Worm (Caenorhabditis elegans) whole organism, young adult: Measurements from ENCODE around the gene pfn-3.
A peak's percentile ranks its signal among the peaks of the same experiment; 100 is the strongest.

Source experiments
- B0019.2 ChIP-seq: fragments of 200-800 bp; sonication (Bioruptor generic); conservative IDR thresholded peaks from 2 replicates; pipeline ENCODE4 v1.3.6; 2022; ENCODE audit warnings: missing genetic modification reagents, missing genetic modification characterization, missing compliant biosample characterization
- B0035.1 ChIP-seq: sonication (generic microtip); optimal IDR thresholded peaks from 2 replicates; lab custom pipeline; 2016; ENCODE audit warnings: missing genetic modification characterization, mild to moderate bottlenecking, missing compliant biosample characterization, missing genotype, missing genetic modification reagents
- D2030.7 ChIP-seq: fragments of 200-800 bp; sonication (Bioruptor generic); IDR thresholded peaks from 2 replicates; pipeline ENCODE4 v1.3.6; 2022; ENCODE audit warnings: missing genetic modification reagents, missing genetic modification characterization, missing compliant biosample characterization
- F23B12.7 ChIP-seq: sonication (generic microtip); optimal IDR thresholded peaks from 2 replicates; lab custom pipeline; 2017; ENCODE audit warnings: missing genetic modification characterization, mild to moderate bottlenecking, missing compliant biosample characterization, antibody characterized with exemption, moderate library complexity; ENCODE audit not compliant: insufficient read depth
- F37B4.10 ChIP-seq: fragments of 200-800 bp; sonication (Bioruptor generic); IDR thresholded peaks from 2 replicates; pipeline ENCODE4 v1.3.6; 2022; ENCODE audit warnings: missing genetic modification characterization, missing compliant biosample characterization
- F49E8.2 ChIP-seq: sonication (generic microtip); optimal IDR thresholded peaks from 3 replicates; lab custom pipeline; 2017; ENCODE audit warnings: missing genetic modification characterization, mild to moderate bottlenecking, missing compliant biosample characterization, antibody characterized with exemption, moderate library complexity; ENCODE audit not compliant: insufficient read depth
- F52B5.7 ChIP-seq: sonication (generic microtip); optimal IDR thresholded peaks from 2 replicates; lab custom pipeline; 2016; ENCODE audit warnings: mild to moderate bottlenecking, missing genetic modification characterization, missing compliant biosample characterization
- F55B11.4 ChIP-seq: sonication (generic microtip); optimal IDR thresholded peaks from 2 replicates; lab custom pipeline; 2016; ENCODE audit warnings: missing compliant biosample characterization, missing genetic modification characterization, borderline replicate concordance; ENCODE audit not compliant: insufficient read depth
- F57A8.1 ChIP-seq: fragments of 200-800 bp; sonication (Bioruptor generic); optimal IDR thresholded peaks from 2 replicates; lab custom pipeline; 2018; ENCODE audit warnings: mild to moderate bottlenecking, missing genetic modification characterization, moderate library complexity, missing compliant biosample characterization
- F57C9.4 ChIP-seq: sonication (generic microtip); optimal IDR thresholded peaks from 2 replicates; lab custom pipeline; 2017; ENCODE audit warnings: mild to moderate bottlenecking, missing genetic modification characterization, missing compliant biosample characterization
- T07F8.4 ChIP-seq: sonication (generic microtip); optimal IDR thresholded peaks from 2 replicates; lab custom pipeline; 2016; ENCODE audit warnings: mild to moderate bottlenecking, missing genetic modification characterization, moderate library complexity, missing compliant biosample characterization
- Y67H2A.10 ChIP-seq: fragments of 200-800 bp; sonication (Bioruptor generic); conservative IDR thresholded peaks from 2 replicates; pipeline ENCODE4 v1.3.6; 2022; ENCODE audit warnings: missing genetic modification reagents, missing genetic modification characterization, missing compliant biosample characterization
- ama-1 ChIP-seq, 3 experiments: fragments of 150-350 bp in 1 of 3; sonication (generic microtip) in 2 of 3; optimal IDR thresholded peaks; 2 replicates each; lab custom pipeline; 2014 to 2018; ENCODE audit warnings: missing biosample characterization in 2 of 3, missing genetic modification characterization in 2 of 3, missing genetic modification reagents in 2 of 3
- ceh-27 ChIP-seq: fragments of 200-800 bp; sonication (Bioruptor generic); optimal IDR thresholded peaks from 2 replicates; lab custom pipeline; 2018; ENCODE audit warnings: mild to moderate bottlenecking, missing genetic modification characterization, moderate library complexity, missing compliant biosample characterization
- ceh-79 ChIP-seq: sonication (generic microtip); optimal IDR thresholded peaks from 2 replicates; lab custom pipeline; 2017; ENCODE audit warnings: mild to moderate bottlenecking, missing genetic modification characterization, missing compliant biosample characterization
- chd-7 ChIP-seq: sonication (generic microtip); optimal IDR thresholded peaks from 2 replicates; lab custom pipeline; 2016; ENCODE audit warnings: mild to moderate bottlenecking, missing genetic modification characterization, moderate library complexity, missing compliant biosample characterization
- die-1 ChIP-seq: sonication (generic microtip); optimal IDR thresholded peaks from 2 replicates; lab custom pipeline; 2016; ENCODE audit warnings: missing genotype, mild to moderate bottlenecking, missing genetic modification characterization, missing compliant biosample characterization
- efl-1 ChIP-seq: fragments of 150-350 bp; optimal IDR thresholded peaks from 2 replicates; lab custom pipeline; 2014; ENCODE audit warnings: missing biosample characterization, missing genetic modification reagents, missing genetic modification characterization
- ets-4 ChIP-seq: fragments of 200-800 bp; sonication (Bioruptor generic); optimal IDR thresholded peaks from 2 replicates; lab custom pipeline; 2018; ENCODE audit warnings: mild to moderate bottlenecking, missing genetic modification characterization, missing compliant biosample characterization
- hlh-12 ChIP-seq: sonication (generic microtip); optimal IDR thresholded peaks from 2 replicates; lab custom pipeline; 2016; ENCODE audit warnings: missing genetic modification characterization, missing compliant biosample characterization
- hmg-20 ChIP-seq: fragments of 200-800 bp; sonication (Bioruptor generic); IDR thresholded peaks from 2 replicates; pipeline ENCODE4 v1.3.6; 2022; ENCODE audit warnings: missing genetic modification reagents, missing genetic modification characterization, missing compliant biosample characterization
- lin-26 ChIP-seq: fragments of 200-800 bp; sonication (Bioruptor generic); IDR thresholded peaks from 2 replicates; pipeline ENCODE4 v1.3.6; 2022; ENCODE audit warnings: missing genetic modification reagents, missing genetic modification characterization, missing compliant biosample characterization
- madf-10 ChIP-seq: sonication (generic microtip); optimal IDR thresholded peaks from 2 replicates; lab custom pipeline; 2016; ENCODE audit warnings: mild to moderate bottlenecking, missing genetic modification characterization, missing compliant biosample characterization
- madf-3 ChIP-seq: fragments of 200-800 bp; sonication (Bioruptor generic); IDR thresholded peaks from 2 replicates; pipeline ENCODE4 v1.3.6; 2022; ENCODE audit warnings: missing genetic modification reagents, missing genetic modification characterization, missing compliant biosample characterization
- mcd-1 ChIP-seq: fragments of 200-800 bp; sonication (Bioruptor generic); IDR thresholded peaks from 2 replicates; pipeline ENCODE4 v1.3.6; 2022; ENCODE audit warnings: missing genetic modification reagents, missing genetic modification characterization, missing compliant biosample characterization
- mes-4 ChIP-seq: sonication (generic microtip); optimal IDR thresholded peaks from 2 replicates; lab custom pipeline; 2016; ENCODE audit warnings: missing genotype, missing genetic modification characterization, missing compliant biosample characterization
- mxl-1 ChIP-seq: sonication (generic microtip); optimal IDR thresholded peaks from 2 replicates; lab custom pipeline; 2016; ENCODE audit warnings: missing genetic modification characterization, missing compliant biosample characterization
- nfya-1 ChIP-seq: sonication (generic microtip); optimal IDR thresholded peaks from 2 replicates; lab custom pipeline; 2017; ENCODE audit warnings: antibody characterized with exemption, missing compliant biosample characterization, missing genetic modification characterization, borderline replicate concordance; ENCODE audit not compliant: insufficient read depth
- nfya-2 ChIP-seq: fragments of 200-800 bp; sonication (Bioruptor generic); IDR thresholded peaks from 2 replicates; pipeline ENCODE4 v1.3.6; 2022; ENCODE audit warnings: missing genetic modification reagents, missing genetic modification characterization, missing compliant biosample characterization
- nfyb-1 ChIP-seq: fragments of 200-800 bp; sonication (Bioruptor generic); IDR thresholded peaks from 2 replicates; pipeline ENCODE4 v1.3.6; 2022; ENCODE audit warnings: missing genetic modification reagents, missing genetic modification characterization, missing compliant biosample characterization
- rec-8 ChIP-seq, 2 experiments: sonication (generic microtip); optimal IDR thresholded peaks; 2 replicates each; lab custom pipeline; 2016; ENCODE audit warnings: mild to moderate bottlenecking in 2 of 2, missing genetic modification characterization in 2 of 2, missing genetic modification reagents in 2 of 2, missing genotype in 2 of 2, missing biosample characterization in 1 of 2, missing compliant biosample characterization in 1 of 2, moderate library complexity in 1 of 2
- repo-1 ChIP-seq: sonication (generic microtip); optimal IDR thresholded peaks from 2 replicates; lab custom pipeline; 2017; ENCODE audit warnings: mild to moderate bottlenecking, missing genetic modification characterization, missing compliant biosample characterization
- rpc-1 ChIP-seq, 2 experiments: fragments of 150-350 bp in 1 of 2; sonication (generic microtip) in 1 of 2; optimal IDR thresholded peaks; 2 replicates each; lab custom pipeline; 2014 to 2018; ENCODE audit warnings: missing biosample characterization in 1 of 2, missing genetic modification characterization in 1 of 2, missing genetic modification reagents in 1 of 2, missing genotype in 1 of 2
- snpc-1.3 ChIP-seq: sonication (generic microtip); optimal IDR thresholded peaks from 2 replicates; lab custom pipeline; 2017; ENCODE audit warnings: missing genetic modification characterization, mild to moderate bottlenecking, missing compliant biosample characterization, antibody characterized with exemption, moderate library complexity, missing genotype, missing genetic modification reagents; ENCODE audit not compliant: insufficient read depth
- snpc-4 ChIP-seq, 5 experiments: fragments of 150-350 bp in 1 of 5; sonication (generic microtip) in 4 of 5; optimal IDR thresholded peaks; 2 replicates each; lab custom pipeline; 2014 to 2018; ENCODE audit warnings: missing genetic modification characterization in 5 of 5, missing biosample characterization in 3 of 5, antibody characterized with exemption in 2 of 5, mild to moderate bottlenecking in 2 of 5, missing compliant biosample characterization in 2 of 5, missing genotype in 2 of 5, moderate library complexity in 2 of 5, missing genetic modification reagents in 1 of 5
- tbp1 ChIP-seq: fragments of 200-800 bp; sonication (Bioruptor generic); optimal IDR thresholded peaks from 2 replicates; lab custom pipeline; 2018; ENCODE audit warnings: mild to moderate bottlenecking, missing genetic modification characterization, missing compliant biosample characterization
- tbx-9 ChIP-seq: sonication (generic microtip); optimal IDR thresholded peaks from 2 replicates; lab custom pipeline; 2016; ENCODE audit warnings: borderline replicate concordance, missing genetic modification characterization, inconsistent platforms, missing compliant biosample characterization
- tlf-1 ChIP-seq: fragments of 200-800 bp; sonication (Bioruptor generic); optimal IDR thresholded peaks from 2 replicates; lab custom pipeline; 2018; ENCODE audit warnings: mild to moderate bottlenecking, missing genetic modification characterization, missing compliant biosample characterization
- unc-130 ChIP-seq: sonication (generic microtip); optimal IDR thresholded peaks from 2 replicates; lab custom pipeline; 2016; ENCODE audit warnings: missing genetic modification reagents, missing genetic modification characterization, missing compliant biosample characterization
- unc-62 ChIP-seq: fragments of 150-350 bp; optimal IDR thresholded peaks from 2 replicates; lab custom pipeline; 2014; ENCODE audit warnings: missing biosample characterization, missing genetic modification reagents, missing genetic modification characterization
- zfh-2 ChIP-seq: fragments of 200-800 bp; sonication (Bioruptor generic); conservative IDR thresholded peaks from 2 replicates; pipeline ENCODE4 v1.3.6; 2022; ENCODE audit warnings: missing genetic modification reagents, missing genetic modification characterization, missing compliant biosample characterization
- zim-3 ChIP-seq: sonication (generic microtip); optimal IDR thresholded peaks from 2 replicates; lab custom pipeline; 2017; ENCODE audit warnings: mild to moderate bottlenecking, missing genetic modification characterization, moderate library complexity, missing compliant biosample characterization
- ztf-18 ChIP-seq: sonication (generic microtip); optimal IDR thresholded peaks from 2 replicates; lab custom pipeline; 2016; ENCODE audit warnings: missing genotype, mild to moderate bottlenecking, missing genetic modification characterization, missing compliant biosample characterization
- ztf-26 ChIP-seq: sonication (generic microtip); optimal IDR thresholded peaks from 2 replicates; lab custom pipeline; 2017; ENCODE audit warnings: missing genetic modification characterization, missing compliant biosample characterization
- ztf-3 ChIP-seq: fragments of 200-800 bp; sonication (Bioruptor generic); optimal IDR thresholded peaks from 2 replicates; lab custom pipeline; 2018; ENCODE audit warnings: mild to moderate bottlenecking, missing genetic modification characterization, missing compliant biosample characterization
- ztf-6 ChIP-seq: fragments of 200-800 bp; sonication (Bioruptor generic); IDR thresholded peaks from 2 replicates; pipeline ENCODE4 v1.3.6; 2022; ENCODE audit warnings: missing genetic modification reagents, missing genetic modification characterization, missing compliant biosample characterization

The pfn-3 gene

DNA sequence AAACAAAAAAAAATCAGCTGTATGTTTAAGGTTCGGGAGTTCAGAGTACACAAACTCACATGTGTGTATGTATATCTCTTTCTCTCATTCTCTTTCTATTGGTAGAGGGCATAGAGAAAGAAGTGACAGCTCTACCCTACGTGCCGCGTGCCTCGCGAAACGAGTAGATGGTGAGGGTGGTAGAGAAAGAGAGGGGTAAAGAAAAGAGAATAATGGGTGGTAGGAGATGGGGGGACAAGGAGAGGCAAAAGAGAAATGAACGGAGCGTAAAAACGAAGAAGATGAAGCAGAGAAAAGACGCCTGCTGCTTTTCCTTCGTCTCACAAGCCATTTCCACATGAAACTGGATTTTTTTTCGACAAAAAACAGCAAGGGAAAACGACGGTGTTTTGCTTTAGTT is 12.7 kb upstream of the pfn-3 start (continued):
- TF ChIP-seq nfyb-1 (GFP tag; lab: Robert Waterston, UW) (peak; percentile 84), mes-4 (tag; lab: Kevin White, UChicago) (no peak), zim-3 (tag; lab: Kevin White, UChicago) (no peak), unc-130 (GFP tag; lab: Kevin White, UChicago) (no peak), efl-1 (GFP tag; lab: Kevin White, UChicago) (no peak), unc-62 (peak; percentile 92), F52B5.7 (tag; lab: Kevin White, UChicago) (no peak), tlf-1 (GFP tag; lab: Kevin White, UChicago) (peak; percentile 29), madf-10 (tag; lab: Kevin White, UChicago) (peak; percentile 84), Y67H2A.10 (GFP tag; lab: Robert Waterston, UW) (peak; percentile 51; the same call in 1 of the 2 replicates), F37B4.10 (0 out of 2 replicates have a peak, but pooled peaks have one; percentile 80), ama-1 (optimal IDR thresholded peaks at IDR 0.05; lab: Kevin White, UChicago) (no peak), ama-1 (GFP tag; optimal IDR thresholded peaks at IDR 0.05; lab: Kevin White, UChicago) (peak in 1 of 2 experiments; percentile 67), F57A8.1 (GFP tag; lab: Kevin White, UChicago) (no peak), hlh-12 (no peak), ets-4 (GFP tag; lab: Kevin White, UChicago) (no peak), ztf-26 (tag; lab: Kevin White, UChicago) (peak; percentile 77), ztf-6 (GFP tag; lab: Robert Waterston, UW) (no peak), D2030.7 (no peak), repo-1 (peak; percentile 43), B0019.2 (GFP tag; lab: Robert Waterston, UW) (no peak), F57C9.4 (tag; lab: Kevin White, UChicago) (no peak), lin-26 (GFP tag; lab: Robert Waterston, UW) (peak; percentile 61; the same call in 1 of the 2 replicates), zfh-2 (peak; percentile 86), tbx-9 (tag; lab: Kevin White, UChicago) (no peak), die-1 (tag; lab: Kevin White, UChicago) (peak; percentile 39), mxl-1 (tag; lab: Kevin White, UChicago) (no peak), ceh-79 (tag; lab: Kevin White, UChicago) (peak; percentile 60), hmg-20 (GFP tag; lab: Robert Waterston, UW) (peak; percentile 79), nfya-1 (tag; lab: Kevin White, UChicago) (no peak), ztf-3 (GFP tag; lab: Kevin White, UChicago) (no peak), F55B11.4 (tag; lab: Kevin White, UChicago) (no peak), snpc-4 (GFP tag; optimal IDR thresholded peaks at IDR 0.05; lab: Kevin White, UChicago) (peak; percentile 25), snpc-4 (tag; optimal IDR thresholded peaks at IDR 0.05; lab: Kevin White, UChicago) (peak in 2 of 4 experiments; percentile 48 to 62), T07F8.4 (tag; lab: Kevin White, UChicago) (no peak), B0035.1 (tag; lab: Kevin White, UChicago) (peak; percentile 18), tbp1 (GFP tag; lab: Kevin White, UChicago) (peak; percentile 66), chd-7 (tag; lab: Kevin White, UChicago) (peak; percentile 82), nfya-2 (GFP tag; lab: Robert Waterston, UW) (no peak), rpc-1 (optimal IDR thresholded peaks at IDR 0.05; lab: Kevin White, UChicago) (no peak), rpc-1 (tag; optimal IDR thresholded peaks at IDR 0.05; lab: Kevin White, UChicago) (no peak), ceh-27 (peak; percentile 75), ztf-18 (tag; lab: Kevin White, UChicago) (peak; percentile 43), snpc-1.3 (tag; lab: Kevin White, UChicago) (no peak), F23B12.7 (tag; lab: Kevin White, UChicago) (peak; percentile 64), rec-8 (tag; optimal IDR thresholded peaks at IDR 0.05; lab: Kevin White, UChicago) (no peak), mcd-1 (GFP tag; lab: Robert Waterston, UW) (peak; percentile 49; the same call in 1 of the 2 replicates), madf-3 (no peak), F49E8.2 (tag; lab: Kevin White, UChicago) (no peak)
